Worm (Caenorhabditis elegans) whole organism, young adult: ENCODE measurements around the gene akap-1.
A peak's percentile ranks its signal among the peaks of the same experiment; 100 is the strongest.

Experiments
- B0019.2 ChIP-seq: fragments of 200-800 bp; sonication (Bioruptor generic); conservative IDR thresholded peaks from 2 replicates; pipeline ENCODE4 v1.3.6; 2022; ENCODE audit warnings: missing genetic modification reagents, missing genetic modification characterization, missing compliant biosample characterization
- B0035.1 ChIP-seq: sonication (generic microtip); optimal IDR thresholded peaks from 2 replicates; lab custom pipeline; 2016; ENCODE audit warnings: missing genetic modification characterization, mild to moderate bottlenecking, missing compliant biosample characterization, missing genotype, missing genetic modification reagents
- C06A6.2 ChIP-seq: fragments of 200-800 bp; sonication (Bioruptor generic); conservative IDR thresholded peaks from 2 replicates; pipeline ENCODE4 v1.3.6; 2022; ENCODE audit warnings: missing genetic modification characterization, missing compliant biosample characterization
- F10E7.11 ChIP-seq: sonication (generic microtip); optimal IDR thresholded peaks from 2 replicates; lab custom pipeline; 2017; ENCODE audit warnings: mild to moderate bottlenecking, missing genetic modification characterization, moderate library complexity, missing compliant biosample characterization
- F22D6.2 ChIP-seq: sonication (generic microtip); optimal IDR thresholded peaks from 2 replicates; lab custom pipeline; 2016; ENCODE audit warnings: mild to moderate bottlenecking, missing genetic modification characterization, missing compliant biosample characterization
- F33H1.4 ChIP-seq: fragments of 200-800 bp; sonication (Bioruptor generic); IDR thresholded peaks from 2 replicates; pipeline ENCODE4 v1.3.6; 2022; ENCODE audit warnings: missing genetic modification reagents, missing genetic modification characterization, missing compliant biosample characterization
- F55B11.4 ChIP-seq: sonication (generic microtip); optimal IDR thresholded peaks from 2 replicates; lab custom pipeline; 2016; ENCODE audit warnings: missing compliant biosample characterization, missing genetic modification characterization, borderline replicate concordance; ENCODE audit not compliant: insufficient read depth
- Y67H2A.10 ChIP-seq: fragments of 200-800 bp; sonication (Bioruptor generic); conservative IDR thresholded peaks from 2 replicates; pipeline ENCODE4 v1.3.6; 2022; ENCODE audit warnings: missing genetic modification reagents, missing genetic modification characterization, missing compliant biosample characterization
- athp-1 ChIP-seq: sonication (generic microtip); optimal IDR thresholded peaks from 2 replicates; lab custom pipeline; 2017; ENCODE audit warnings: mild to moderate bottlenecking, missing genetic modification characterization, missing compliant biosample characterization
- attf-5 ChIP-seq: fragments of 200-800 bp; sonication (Bioruptor generic); optimal IDR thresholded peaks from 2 replicates; lab custom pipeline; 2018; ENCODE audit warnings: mild to moderate bottlenecking, missing genetic modification characterization, missing compliant biosample characterization
- attf-6 ChIP-seq: fragments of 200-800 bp; sonication (Bioruptor generic); IDR thresholded peaks from 2 replicates; pipeline ENCODE4 v1.3.6; 2022; ENCODE audit warnings: missing genetic modification reagents, missing genetic modification characterization, missing compliant biosample characterization
- bed-2 ChIP-seq: fragments of 200-800 bp; sonication (Bioruptor generic); IDR thresholded peaks from 2 replicates; pipeline ENCODE4 v1.3.6; 2022; ENCODE audit warnings: missing genetic modification reagents, missing genetic modification characterization, missing compliant biosample characterization
- ceh-27 ChIP-seq: fragments of 200-800 bp; sonication (Bioruptor generic); optimal IDR thresholded peaks from 2 replicates; lab custom pipeline; 2018; ENCODE audit warnings: mild to moderate bottlenecking, missing genetic modification characterization, moderate library complexity, missing compliant biosample characterization
- ceh-40 ChIP-seq: fragments of 200-800 bp; sonication (Bioruptor generic); IDR thresholded peaks from 2 replicates; pipeline ENCODE4 v1.3.6; 2022; ENCODE audit warnings: missing genetic modification characterization, missing compliant biosample characterization
- ceh-58 ChIP-seq: fragments of 200-800 bp; sonication (Bioruptor generic); IDR thresholded peaks from 2 replicates; pipeline ENCODE4 v1.3.6; 2022; ENCODE audit warnings: missing genetic modification characterization, missing compliant biosample characterization
- ceh-79 ChIP-seq: sonication (generic microtip); optimal IDR thresholded peaks from 2 replicates; lab custom pipeline; 2017; ENCODE audit warnings: mild to moderate bottlenecking, missing genetic modification characterization, missing compliant biosample characterization
- ceh-91 ChIP-seq: fragments of 200-800 bp; sonication (Bioruptor generic); IDR thresholded peaks from 2 replicates; pipeline ENCODE4 v1.3.6; 2022; ENCODE audit warnings: missing genetic modification reagents, missing genetic modification characterization, missing compliant biosample characterization
- die-1 ChIP-seq: sonication (generic microtip); optimal IDR thresholded peaks from 2 replicates; lab custom pipeline; 2016; ENCODE audit warnings: missing genotype, mild to moderate bottlenecking, missing genetic modification characterization, missing compliant biosample characterization
- dpl-1 ChIP-seq: fragments of 150-350 bp; optimal IDR thresholded peaks from 2 replicates; lab custom pipeline; 2014; ENCODE audit warnings: missing biosample characterization, missing genetic modification reagents, missing genetic modification characterization
- efl-1 ChIP-seq: fragments of 150-350 bp; optimal IDR thresholded peaks from 2 replicates; lab custom pipeline; 2014; ENCODE audit warnings: missing biosample characterization, missing genetic modification reagents, missing genetic modification characterization
- egl-44 ChIP-seq: fragments of 200-800 bp; sonication (Bioruptor generic); IDR thresholded peaks from 2 replicates; pipeline ENCODE4 v1.3.6; 2022; ENCODE audit warnings: missing genetic modification reagents, missing genetic modification characterization, missing compliant biosample characterization
- egrh-3 ChIP-seq: fragments of 200-800 bp; sonication (Bioruptor generic); IDR thresholded peaks from 2 replicates; pipeline ENCODE4 v1.3.6; 2022; ENCODE audit warnings: missing genetic modification reagents, missing genetic modification characterization, missing compliant biosample characterization
- ets-4 ChIP-seq: fragments of 200-800 bp; sonication (Bioruptor generic); optimal IDR thresholded peaks from 2 replicates; lab custom pipeline; 2018; ENCODE audit warnings: mild to moderate bottlenecking, missing genetic modification characterization, missing compliant biosample characterization
- gei-17 ChIP-seq: fragments of 200-800 bp; sonication (Bioruptor generic); optimal IDR thresholded peaks from 2 replicates; lab custom pipeline; 2018; ENCODE audit warnings: mild to moderate bottlenecking, missing genetic modification characterization, missing compliant biosample characterization
- hlh-26 ChIP-seq: fragments of 200-800 bp; sonication (Bioruptor generic); conservative IDR thresholded peaks from 2 replicates; pipeline ENCODE4 v1.3.6; 2022; ENCODE audit warnings: missing genetic modification reagents, missing genetic modification characterization, missing compliant biosample characterization
- hrde-1 ChIP-seq: sonication (generic microtip); optimal IDR thresholded peaks from 2 replicates; lab custom pipeline; 2016; ENCODE audit warnings: missing genetic modification characterization, mild to moderate bottlenecking, missing compliant biosample characterization, moderate library complexity, missing genotype, missing genetic modification reagents, borderline replicate concordance
- lag-1 ChIP-seq: fragments of 200-800 bp; sonication (Bioruptor generic); IDR thresholded peaks from 2 replicates; pipeline ENCODE4 v1.3.6; 2022; ENCODE audit warnings: missing genetic modification reagents, missing genetic modification characterization, missing compliant biosample characterization
- lir-1 ChIP-seq: fragments of 200-800 bp; sonication (Bioruptor generic); conservative IDR thresholded peaks from 2 replicates; pipeline ENCODE4 v1.3.6; 2022; ENCODE audit warnings: missing genetic modification reagents, missing genetic modification characterization, missing compliant biosample characterization
- nfya-1 ChIP-seq: sonication (generic microtip); optimal IDR thresholded peaks from 2 replicates; lab custom pipeline; 2017; ENCODE audit warnings: antibody characterized with exemption, missing compliant biosample characterization, missing genetic modification characterization, borderline replicate concordance; ENCODE audit not compliant: insufficient read depth
- nfya-2 ChIP-seq: fragments of 200-800 bp; sonication (Bioruptor generic); IDR thresholded peaks from 2 replicates; pipeline ENCODE4 v1.3.6; 2022; ENCODE audit warnings: missing genetic modification reagents, missing genetic modification characterization, missing compliant biosample characterization
- nhr-120 ChIP-seq: fragments of 200-800 bp; sonication (Bioruptor generic); IDR thresholded peaks from 2 replicates; pipeline ENCODE4 v1.3.6; 2022; ENCODE audit warnings: missing genetic modification characterization, missing compliant biosample characterization
- nhr-179 ChIP-seq: sonication (generic microtip); optimal IDR thresholded peaks from 2 replicates; lab custom pipeline; 2016; ENCODE audit warnings: mild to moderate bottlenecking, missing genetic modification characterization, missing compliant biosample characterization
- nhr-27 ChIP-seq: fragments of 200-800 bp; sonication (Bioruptor generic); optimal IDR thresholded peaks from 2 replicates; lab custom pipeline; 2018; ENCODE audit warnings: mild to moderate bottlenecking, missing genetic modification characterization, moderate library complexity, missing compliant biosample characterization
- pbrm-1 ChIP-seq: fragments of 200-800 bp; sonication (Bioruptor generic); IDR thresholded peaks from 2 replicates; pipeline ENCODE4 v1.3.6; 2022; ENCODE audit warnings: missing genetic modification reagents, missing genetic modification characterization, missing compliant biosample characterization
- rcor-1 ChIP-seq: fragments of 200-800 bp; sonication (Bioruptor generic); IDR thresholded peaks from 2 replicates; pipeline ENCODE4 v1.3.6; 2022; ENCODE audit warnings: missing genetic modification reagents, missing genetic modification characterization, missing compliant biosample characterization
- sdz-38 ChIP-seq: sonication (generic microtip); optimal IDR thresholded peaks from 2 replicates; lab custom pipeline; 2016; ENCODE audit warnings: missing genotype, missing genetic modification characterization, missing compliant biosample characterization
- snpc-3.4 ChIP-seq: sonication (generic microtip); optimal IDR thresholded peaks from 2 replicates; lab custom pipeline; 2017; ENCODE audit warnings: missing genetic modification characterization, mild to moderate bottlenecking, missing compliant biosample characterization, antibody characterized with exemption, moderate library complexity, missing genotype, missing genetic modification reagents
- sptf-2 ChIP-seq: fragments of 200-800 bp; sonication (Bioruptor generic); optimal IDR thresholded peaks from 2 replicates; lab custom pipeline; 2018; ENCODE audit warnings: mild to moderate bottlenecking, missing genetic modification characterization, missing compliant biosample characterization
- tbp1 ChIP-seq: fragments of 200-800 bp; sonication (Bioruptor generic); optimal IDR thresholded peaks from 2 replicates; lab custom pipeline; 2018; ENCODE audit warnings: mild to moderate bottlenecking, missing genetic modification characterization, missing compliant biosample characterization
- unc-130 ChIP-seq: sonication (generic microtip); optimal IDR thresholded peaks from 2 replicates; lab custom pipeline; 2016; ENCODE audit warnings: missing genetic modification reagents, missing genetic modification characterization, missing compliant biosample characterization
- xnd-1 ChIP-seq: sonication (generic microtip); optimal IDR thresholded peaks from 2 replicates; lab custom pipeline; 2016; ENCODE audit warnings: missing genotype, missing genetic modification reagents, missing genetic modification characterization, missing compliant biosample characterization
- zim-3 ChIP-seq: sonication (generic microtip); optimal IDR thresholded peaks from 2 replicates; lab custom pipeline; 2017; ENCODE audit warnings: mild to moderate bottlenecking, missing genetic modification characterization, moderate library complexity, missing compliant biosample characterization
- ztf-25 ChIP-seq: fragments of 200-800 bp; sonication (Bioruptor generic); IDR thresholded peaks from 2 replicates; pipeline ENCODE4 v1.3.6; 2022; ENCODE audit warnings: missing genetic modification reagents, missing genetic modification characterization, missing compliant biosample characterization
- ztf-28 ChIP-seq: fragments of 200-800 bp; sonication (Bioruptor generic); IDR thresholded peaks from 2 replicates; pipeline ENCODE4 v1.3.6; 2022; ENCODE audit warnings: missing genetic modification reagents, missing genetic modification characterization, missing compliant biosample characterization

Gene akap-1

ce11 chrIII:6344737-6345136 lies 8.4 kb upstream of the akap-1 start (continued):
- TF ChIP-seq dpl-1 (GFP tag; lab: Kevin White, UChicago) (peak; percentile 17), nhr-27 (tag; lab: Kevin White, UChicago) (no peak), nfya-2 (GFP tag; lab: Robert Waterston, UW) (no peak), gei-17 (no peak), nhr-120 (GFP tag; lab: Robert Waterston, UW) (no peak), ceh-91 (peak; percentile 66), rcor-1 (GFP tag; lab: Robert Waterston, UW) (peak; percentile 73), C06A6.2 (GFP tag; lab: Robert Waterston, UW) (no peak), attf-5 (GFP tag; lab: Kevin White, UChicago) (peak; percentile 76), egrh-3 (GFP tag; lab: Robert Waterston, UW) (no peak), sdz-38 (tag; lab: Kevin White, UChicago) (no peak), nfya-1 (tag; lab: Kevin White, UChicago) (no peak), F22D6.2 (tag; lab: Kevin White, UChicago) (no peak), lag-1 (GFP tag; lab: Robert Waterston, UW) (no peak), F55B11.4 (tag; lab: Kevin White, UChicago) (no peak), lir-1 (GFP tag; lab: Robert Waterston, UW) (peak; percentile 57; the same call in 1 of the 2 replicates), tbp1 (GFP tag; lab: Kevin White, UChicago) (peak; percentile 57), F10E7.11 (tag; lab: Kevin White, UChicago) (no peak), attf-6 (no peak), hlh-26 (GFP tag; lab: Robert Waterston, UW) (no peak), athp-1 (tag; lab: Kevin White, UChicago) (peak; percentile 69), pbrm-1 (GFP tag; lab: Robert Waterston, UW) (peak; percentile 83), hrde-1 (tag; lab: Kevin White, UChicago) (peak; percentile 48), ets-4 (GFP tag; lab: Kevin White, UChicago) (no peak), F33H1.4 (GFP tag; lab: Robert Waterston, UW) (peak; percentile 61), ceh-58 (GFP tag; lab: Robert Waterston, UW) (no peak), nhr-179 (tag; lab: Kevin White, UChicago) (no peak), efl-1 (GFP tag; lab: Kevin White, UChicago) (peak; percentile 54), bed-2 (GFP tag; lab: Robert Waterston, UW) (no peak), B0035.1 (tag; lab: Kevin White, UChicago) (no peak), ceh-79 (no peak), unc-130 (GFP tag; lab: Kevin White, UChicago) (no peak), egl-44 (no peak), ztf-28 (GFP tag; lab: Robert Waterston, UW) (no peak), die-1 (tag; lab: Kevin White, UChicago) (no peak), snpc-3.4 (tag; lab: Kevin White, UChicago) (no peak), Y67H2A.10 (no peak), ceh-27 (GFP tag; lab: Kevin White, UChicago) (peak; percentile 72), ztf-25 (GFP tag; lab: Robert Waterston, UW) (no peak), ceh-40 (0 out of 2 replicates have a peak, but pooled peaks have one; percentile 9), xnd-1 (peak; percentile 27), B0019.2 (GFP tag; lab: Robert Waterston, UW) (peak; percentile 57), zim-3 (no peak), sptf-2 (GFP tag; lab: Kevin White, UChicago) (no peak)
